Fruit fly (Drosophila melanogaster): Measurements from ENCODE around the gene CG34277.

DNA sequence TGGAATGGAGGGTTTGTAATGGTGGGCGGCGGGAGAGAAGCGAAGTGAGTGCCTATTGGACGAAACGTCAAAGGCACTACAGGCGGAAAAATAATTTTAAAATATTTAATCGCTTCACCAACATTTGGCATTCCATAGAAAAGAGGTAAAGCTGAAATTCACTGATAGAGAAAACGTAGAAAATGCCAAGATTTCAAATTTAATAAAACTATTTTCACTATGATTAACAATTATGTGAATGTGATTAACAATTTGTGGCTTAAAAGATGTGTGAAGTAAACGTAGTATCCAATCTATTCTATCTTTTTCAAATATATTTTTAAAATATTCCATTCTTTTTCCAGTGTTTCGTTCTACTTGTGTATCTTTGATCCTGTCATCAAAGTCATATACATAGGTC, 20.1 kb downstream of the CG34277 start:
- TF ChIP-seq h (optimal IDR thresholded peaks at IDR 0.05) (no peak), psq (optimal IDR thresholded peaks at IDR 0.05) (no peak)
